Fruit fly (Drosophila melanogaster): ENCODE measurements around the gene CadN.

CadN gene

dm6 chr2L:17778287-17778762 lies at the start of gene CadN:
Gene CadN (minus strand): TSS chr2L:17778340.
- TF ChIP-seq Dll (GFP tag; IDR thresholded peaks at IDR 0.05; ENCODE audit: partially characterized antibody): peak; percentile 30; the same call in 1 of the 4 replicates
- TF ChIP-seq tup (GFP tag; optimal IDR thresholded peaks at IDR 0.05): no peak
- TF ChIP-seq CG12219 (GFP tag; optimal IDR thresholded peaks at IDR 0.05): no peak
- TF ChIP-seq Rfx (GFP tag; IDR thresholded peaks at IDR 0.05): no peak; the same call in none of the 2 replicates
- TF ChIP-seq ssp (GFP tag; IDR thresholded peaks at IDR 0.05): no peak
- TF ChIP-seq jumu (GFP tag; optimal IDR thresholded peaks at IDR 0.05): no peak
- no peak for TF ChIP-seq D19A (tag; optimal IDR thresholded peaks at IDR 0.05)
- TF ChIP-seq prd (optimal IDR thresholded peaks at IDR 0.05): no peak
- TF ChIP-seq prd (GFP tag; IDR thresholded peaks at IDR 0.05): no peak; the same call in 2 of the 3 replicates
- TF ChIP-seq nerfin-1 (tag; optimal IDR thresholded peaks at IDR 0.05): no peak
- TF ChIP-seq Dek (tag; optimal IDR thresholded peaks at IDR 0.05): no peak
- TF ChIP-seq Drgx (GFP tag; IDR thresholded peaks at IDR 0.05): no peak; the same call in 1 of the 2 replicates
- TF ChIP-seq Xbp1 (GFP tag; optimal IDR thresholded peaks at IDR 0.05): peak; percentile 21
- no peak for TF ChIP-seq CG17829 (tag; optimal IDR thresholded peaks at IDR 0.05)
- TF ChIP-seq Fer2 (tag; optimal IDR thresholded peaks at IDR 0.05): no peak
- TF ChIP-seq CG15269 (tag; optimal IDR thresholded peaks at IDR 0.05): no peak
- no peak for TF ChIP-seq odd (GFP tag; optimal IDR thresholded peaks at IDR 0.05)
- no peak for TF ChIP-seq Mrtf (GFP tag; IDR thresholded peaks at IDR 0.05)
- no peak for TF ChIP-seq tx (GFP tag; optimal IDR thresholded peaks at IDR 0.05)
- TF ChIP-seq CG4820 (GFP tag; optimal IDR thresholded peaks at IDR 0.05): no peak
- peak; percentile 12 for TF ChIP-seq CG3163 (GFP tag; optimal IDR thresholded peaks at IDR 0.05)
- no peak for TF ChIP-seq CG13894 (tag; optimal IDR thresholded peaks at IDR 0.05)
- no peak for TF ChIP-seq CG16863 (GFP tag; optimal IDR thresholded peaks at IDR 0.05)
- no peak for TF ChIP-seq CG6175 (GFP tag; IDR thresholded peaks at IDR 0.05)
- TF ChIP-seq hb (GFP tag; IDR thresholded peaks at IDR 0.05; ENCODE audit: partially characterized antibody): no peak
- TF ChIP-seq CG6272 (GFP tag; IDR thresholded peaks at IDR 0.05): no peak
- TF ChIP-seq CG11695 (GFP tag; IDR thresholded peaks at IDR 0.05): no peak
- TF ChIP-seq exex (tag; optimal IDR thresholded peaks at IDR 0.05): no peak
- TF ChIP-seq otp (GFP tag; IDR thresholded peaks at IDR 0.05): no peak
- peak; percentile 52 for TF ChIP-seq unpg (GFP tag; optimal IDR thresholded peaks at IDR 0.05)
- TF ChIP-seq CG8478 (optimal IDR thresholded peaks at IDR 0.05): no peak
- no peak for TF ChIP-seq usp (GFP tag; optimal IDR thresholded peaks at IDR 0.05)
- TF ChIP-seq CG4854 (GFP tag; optimal IDR thresholded peaks at IDR 0.05): no peak
- peak; percentile 46 for TF ChIP-seq Sox102F (GFP tag; optimal IDR thresholded peaks at IDR 0.05)
- TF ChIP-seq gem (tag; optimal IDR thresholded peaks at IDR 0.05): peak; percentile 60
- TF ChIP-seq her (GFP tag; optimal IDR thresholded peaks at IDR 0.05): no peak
- no peak for TF ChIP-seq ewg (GFP tag; optimal IDR thresholded peaks at IDR 0.05)
- TF ChIP-seq CG11085 (GFP tag; IDR thresholded peaks at IDR 0.05): no peak
- no peak; the same call in 2 of the 3 replicates for TF ChIP-seq Aef1 (GFP tag; IDR thresholded peaks at IDR 0.05)
- TF ChIP-seq CrebB (tag; optimal IDR thresholded peaks at IDR 0.05): no peak
- TF ChIP-seq CG1603 (tag; optimal IDR thresholded peaks at IDR 0.05): no peak
- no peak for TF ChIP-seq unc-4 (GFP tag; IDR thresholded peaks at IDR 0.05; ENCODE audit: partially characterized antibody)
- no peak for TF ChIP-seq Eip74EF (GFP tag; optimal IDR thresholded peaks at IDR 0.05)
- TF ChIP-seq fu2 (GFP tag; optimal IDR thresholded peaks at IDR 0.05): no peak
- TF ChIP-seq Sox100B (GFP tag; optimal IDR thresholded peaks at IDR 0.05): no peak
- no peak for TF ChIP-seq gro (GFP tag; optimal IDR thresholded peaks at IDR 0.05)
- TF ChIP-seq Med (GFP tag): peak; percentile 67
- TF ChIP-seq crc (GFP tag; optimal IDR thresholded peaks at IDR 0.05): no peak
- peak; percentile 36 for TF ChIP-seq CG8388 (GFP tag; optimal IDR thresholded peaks at IDR 0.05)
- peak; percentile 13 for TF ChIP-seq lilli (GFP tag; optimal IDR thresholded peaks at IDR 0.05)
- no peak for TF ChIP-seq Kr (GFP tag; optimal IDR thresholded peaks at IDR 0.05)
- no peak for TF ChIP-seq bowl (GFP tag; IDR thresholded peaks at IDR 0.05)
